Fruit fly (Drosophila melanogaster): Measurements from ENCODE around the gene toc.
A peak's percentile ranks its signal among the peaks of the same experiment; 100 is the strongest.

Gene toc

DNA sequence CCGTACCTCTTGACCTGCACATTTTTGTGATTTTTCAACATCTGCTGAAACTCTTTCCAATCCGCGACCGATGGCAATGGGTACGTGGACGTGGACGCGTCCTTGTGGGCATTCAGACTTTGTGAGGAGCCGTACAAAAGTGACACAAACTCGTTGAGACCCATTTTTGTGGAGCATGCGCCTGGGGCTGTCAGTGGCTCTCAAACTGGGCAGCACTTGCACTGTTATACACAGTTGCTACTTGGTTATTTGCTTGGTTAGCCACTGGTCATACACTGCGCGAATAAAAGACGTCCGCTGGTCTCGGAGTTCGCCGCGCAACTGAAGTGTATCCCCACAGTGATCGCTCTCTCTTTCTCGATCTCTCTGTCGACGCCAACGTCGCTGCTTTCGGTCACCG, 54.3 kb downstream of the toc start:
- TF ChIP-seq zfh2 (GFP tag; optimal IDR thresholded peaks at IDR 0.05) = no peak
- no peak for TF ChIP-seq Nf-YA (GFP tag; IDR thresholded peaks at IDR 0.05)
- TF ChIP-seq zen2 (GFP tag; IDR thresholded peaks at IDR 0.05; ENCODE audit: partially characterized antibody) = no peak
- no peak for TF ChIP-seq H2.0 (GFP tag; IDR thresholded peaks at IDR 0.05)
- 0 out of 2 replicates have a peak, but pooled peaks have one; percentile 11 for TF ChIP-seq Bgb (GFP tag; IDR thresholded peaks at IDR 0.05; ENCODE audit: partially characterized antibody)
- TF ChIP-seq CG7963 (GFP tag; IDR thresholded peaks at IDR 0.05; ENCODE audit: partially characterized antibody) = no peak
- no peak for TF ChIP-seq tna (GFP tag; IDR thresholded peaks at IDR 0.05; ENCODE audit: partially characterized antibody)
- no peak for TF ChIP-seq Nf-YB (GFP tag; optimal IDR thresholded peaks at IDR 0.05)
- TF ChIP-seq CrebB (tag; optimal IDR thresholded peaks at IDR 0.05) = no peak
- no peak for TF ChIP-seq zf30C (GFP tag; optimal IDR thresholded peaks at IDR 0.05)
- no peak for TF ChIP-seq dmrt99B (tag; optimal IDR thresholded peaks at IDR 0.05)
- TF ChIP-seq CG34224 (GFP tag; IDR thresholded peaks at IDR 0.05; ENCODE audit: partially characterized antibody) = no peak
- TF ChIP-seq ci (GFP tag; IDR thresholded peaks at IDR 0.05) = 0 out of 3 replicates have a peak, but pooled peaks have one; percentile 40
- TF ChIP-seq Atf3 (GFP tag; optimal IDR thresholded peaks at IDR 0.05) = no peak
- TF ChIP-seq pho (GFP tag; optimal IDR thresholded peaks at IDR 0.05) = no peak
- no peak for TF ChIP-seq ssp (GFP tag; IDR thresholded peaks at IDR 0.05)
- 0 out of 2 replicates have a peak, but pooled peaks have one; percentile 6 for TF ChIP-seq Drgx (GFP tag; IDR thresholded peaks at IDR 0.05)
- no peak for TF ChIP-seq Xrp1 (GFP tag; IDR thresholded peaks at IDR 0.05)
- TF ChIP-seq sim (GFP tag; IDR thresholded peaks at IDR 0.05) = no peak
- peak; percentile 81 for TF ChIP-seq CG6654 (GFP tag; optimal IDR thresholded peaks at IDR 0.05)
- TF ChIP-seq Med (GFP tag) = peak; percentile 31
- TF ChIP-seq CG9727 (GFP tag; optimal IDR thresholded peaks at IDR 0.05) = no peak
- no peak for TF ChIP-seq crc (GFP tag; optimal IDR thresholded peaks at IDR 0.05)
- TF ChIP-seq CG8944 (GFP tag; optimal IDR thresholded peaks at IDR 0.05) = no peak
- TF ChIP-seq CG2889 (GFP tag; IDR thresholded peaks at IDR 0.05) = no peak
- TF ChIP-seq MBD-R2 (GFP tag; IDR thresholded peaks at IDR 0.05) = 0 out of 2 replicates have a peak, but pooled peaks have one; percentile 26
- TF ChIP-seq nerfin-2 (GFP tag; IDR thresholded peaks at IDR 0.05; ENCODE audit: partially characterized antibody) = no peak
- TF ChIP-seq gro (GFP tag; optimal IDR thresholded peaks at IDR 0.05) = no peak
- TF ChIP-seq CG12219 (GFP tag; optimal IDR thresholded peaks at IDR 0.05) = no peak
- peak; percentile 94 for TF ChIP-seq ewg (GFP tag; optimal IDR thresholded peaks at IDR 0.05)
- TF ChIP-seq Adf1 (GFP tag; IDR thresholded peaks at IDR 0.05) = peak; percentile 24; the same call in 1 of the 2 replicates
- TF ChIP-seq CG11093 (GFP tag; IDR thresholded peaks at IDR 0.05) = no peak
- TF ChIP-seq jigr1 (GFP tag; IDR thresholded peaks at IDR 0.05) = no peak
- TF ChIP-seq CG14014 (GFP tag; IDR thresholded peaks at IDR 0.05) = no peak

DNA sequence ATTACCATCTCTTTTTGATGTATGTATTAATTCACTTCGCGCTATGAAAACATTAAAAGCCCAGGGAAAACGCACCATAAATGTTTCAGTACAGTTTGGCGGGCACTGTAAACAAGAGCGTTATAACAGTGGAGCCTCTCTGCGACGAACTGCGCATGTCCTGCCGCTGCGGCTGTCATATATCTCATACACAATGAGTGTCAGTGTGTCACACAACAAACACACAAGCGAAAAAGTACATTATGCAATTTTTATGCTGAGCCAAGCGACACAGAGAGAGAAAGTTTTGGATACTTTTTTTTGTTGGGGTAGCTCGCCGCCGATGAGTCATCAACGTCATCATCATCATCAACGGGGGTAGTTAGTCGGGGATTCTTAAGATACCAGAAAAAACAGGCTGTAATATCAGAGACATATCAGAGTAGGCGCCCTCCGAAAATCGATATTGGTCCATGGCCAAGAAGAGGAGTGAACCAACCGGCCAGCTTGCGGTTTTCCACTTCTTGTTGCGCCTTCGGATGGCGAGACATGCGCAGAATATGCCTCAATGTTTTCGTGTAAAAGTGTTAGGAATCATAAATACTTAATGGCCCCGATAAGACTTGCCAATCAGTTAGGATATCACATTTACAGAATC, 56.2 kb downstream of the toc start:
- TF ChIP-seq CG18599 (GFP tag; optimal IDR thresholded peaks at IDR 0.05) (no peak), Doc3 (GFP tag; IDR thresholded peaks at IDR 0.05; ENCODE audit: partially characterized antibody) (no peak), ato (GFP tag; IDR thresholded peaks at IDR 0.05; ENCODE audit: partially characterized antibody) (no peak), abd-A (tag; optimal IDR thresholded peaks at IDR 0.05) (peak; percentile 77), scrt (GFP tag; optimal IDR thresholded peaks at IDR 0.05) (peak; percentile 68), onecut (GFP tag; IDR thresholded peaks at IDR 0.05) (peak; percentile 89), kay (GFP tag; optimal IDR thresholded peaks at IDR 0.05) (peak; percentile 2), disco-r (GFP tag; optimal IDR thresholded peaks at IDR 0.05) (no peak), CG13894 (tag; optimal IDR thresholded peaks at IDR 0.05) (peak; percentile 84), CG11456 (GFP tag; IDR thresholded peaks at IDR 0.05) (no peak), ewg (GFP tag; optimal IDR thresholded peaks at IDR 0.05) (peak; percentile 87), Med (GFP tag) (peak; percentile 64), CG6654 (GFP tag; optimal IDR thresholded peaks at IDR 0.05) (peak; percentile 83), Trl (optimal IDR thresholded peaks at IDR 0.05) (peak in 1 of 2 experiments; percentile 7), Trl (GFP tag; optimal IDR thresholded peaks at IDR 0.05) (no peak), Pdp1 (GFP tag; optimal IDR thresholded peaks at IDR 0.05) (peak in 1 of 2 experiments; percentile 73), chinmo (GFP tag; IDR thresholded peaks at IDR 0.05; ENCODE audit: partially characterized antibody) (0 out of 4 replicates have a peak, but pooled peaks have one; percentile 45)
